Worm (Caenorhabditis elegans) whole organism, late embryonic: ENCODE measurements around the gene ntr-2.

Source experiments
- C38D4.7 ChIP-seq: fragments of 200-800 bp; sonication (Bioruptor generic); optimal IDR thresholded peaks from 2 replicates; lab custom pipeline; 2018; ENCODE audit warnings: mild to moderate bottlenecking, missing genetic modification characterization, moderate library complexity, missing compliant biosample characterization
- K09A11.1 ChIP-seq: sonication (generic microtip); optimal IDR thresholded peaks from 2 replicates; lab custom pipeline; 2017; ENCODE audit warnings: antibody characterized with exemption, mild to moderate bottlenecking, missing genetic modification characterization, missing compliant biosample characterization; ENCODE audit not compliant: insufficient read depth
- T23F11.4 ChIP-seq: fragments of 200-800 bp; sonication (Bioruptor generic); optimal IDR thresholded peaks from 2 replicates; lab custom pipeline; 2018; ENCODE audit warnings: mild to moderate bottlenecking, missing genetic modification characterization, missing compliant biosample characterization
- Y22D7AL.16 ChIP-seq: sonication (generic microtip); optimal IDR thresholded peaks from 2 replicates; lab custom pipeline; 2016; ENCODE audit warnings: missing genetic modification characterization, missing compliant biosample characterization
- ahr-1 ChIP-seq: sonication (generic microtip); optimal IDR thresholded peaks from 2 replicates; lab custom pipeline; 2016; ENCODE audit warnings: missing genetic modification characterization, missing compliant biosample characterization
- ceh-19 ChIP-seq: fragments of 200-800 bp; sonication (Bioruptor generic); optimal IDR thresholded peaks from 2 replicates; lab custom pipeline; 2018; ENCODE audit warnings: mild to moderate bottlenecking, missing genetic modification characterization, missing compliant biosample characterization
- ceh-2 ChIP-seq: sonication (generic microtip); optimal IDR thresholded peaks from 2 replicates; lab custom pipeline; 2016; ENCODE audit warnings: missing genotype, missing genetic modification characterization, missing compliant biosample characterization
- ceh-22 ChIP-seq: sonication (generic microtip); optimal IDR thresholded peaks from 2 replicates; lab custom pipeline; 2017; ENCODE audit warnings: missing biosample characterization, missing genetic modification characterization
- ceh-31 ChIP-seq: sonication (generic microtip); optimal IDR thresholded peaks from 2 replicates; lab custom pipeline; 2016; ENCODE audit warnings: missing genetic modification characterization, missing compliant biosample characterization
- ceh-6 ChIP-seq: fragments of 200-800 bp; sonication (Bioruptor generic); optimal IDR thresholded peaks from 2 replicates; lab custom pipeline; 2018; ENCODE audit warnings: mild to moderate bottlenecking, missing genetic modification characterization, missing compliant biosample characterization
- ceh-9 ChIP-seq: sonication (generic microtip); optimal IDR thresholded peaks from 2 replicates; lab custom pipeline; 2016; ENCODE audit warnings: mild to moderate bottlenecking, missing genetic modification characterization, inconsistent platforms, missing compliant biosample characterization
- che-1 ChIP-seq: sonication (generic microtip); optimal IDR thresholded peaks from 2 replicates; lab custom pipeline; 2016; ENCODE audit warnings: mild to moderate bottlenecking, missing genetic modification characterization, missing compliant biosample characterization
- dmd-4 ChIP-seq: sonication (generic microtip); optimal IDR thresholded peaks from 2 replicates; lab custom pipeline; 2016; ENCODE audit warnings: borderline replicate concordance, missing genetic modification characterization, missing compliant biosample characterization
- elt-4 ChIP-seq: sonication (generic microtip); optimal IDR thresholded peaks from 2 replicates; lab custom pipeline; 2016; ENCODE audit warnings: missing genetic modification characterization, missing compliant biosample characterization
- ets-4 ChIP-seq: sonication (generic microtip); optimal IDR thresholded peaks from 2 replicates; lab custom pipeline; 2016; ENCODE audit warnings: missing genetic modification characterization, missing compliant biosample characterization
- eyg-1 ChIP-seq: sonication (generic microtip); optimal IDR thresholded peaks from 2 replicates; lab custom pipeline; 2016; ENCODE audit warnings: missing genotype, missing genetic modification characterization, missing compliant biosample characterization
- fax-1 ChIP-seq: sonication (generic microtip); optimal IDR thresholded peaks from 2 replicates; lab custom pipeline; 2016; ENCODE audit warnings: missing genotype, missing genetic modification characterization, missing compliant biosample characterization
- gmeb-2 ChIP-seq: sonication (generic microtip); optimal IDR thresholded peaks from 2 replicates; lab custom pipeline; 2016; ENCODE audit warnings: missing genetic modification characterization, inconsistent platforms, missing compliant biosample characterization
- hlh-15 ChIP-seq: sonication (generic microtip); optimal IDR thresholded peaks from 2 replicates; lab custom pipeline; 2016; ENCODE audit warnings: missing genetic modification characterization, missing compliant biosample characterization
- hlh-6 ChIP-seq: sonication (generic microtip); optimal IDR thresholded peaks from 2 replicates; lab custom pipeline; 2016; ENCODE audit warnings: missing genotype, missing genetic modification characterization, missing compliant biosample characterization
- hlh-8 ChIP-seq: sonication (generic microtip); optimal IDR thresholded peaks from 2 replicates; lab custom pipeline; 2016; ENCODE audit warnings: missing genotype, missing genetic modification characterization, missing compliant biosample characterization
- lim-6 ChIP-seq: sonication (generic microtip); optimal IDR thresholded peaks from 2 replicates; lab custom pipeline; 2016; ENCODE audit warnings: missing genetic modification characterization, missing compliant biosample characterization
- lin-11 ChIP-seq: fragments of 200-800 bp; sonication (Bioruptor generic); optimal IDR thresholded peaks from 2 replicates; lab custom pipeline; 2018; ENCODE audit warnings: mild to moderate bottlenecking, missing genetic modification characterization, missing compliant biosample characterization
- madf-2 ChIP-seq: sonication (generic microtip); optimal IDR thresholded peaks from 2 replicates; lab custom pipeline; 2017; ENCODE audit warnings: missing genetic modification characterization, missing compliant biosample characterization
- nfya-1 ChIP-seq: sonication (generic microtip); optimal IDR thresholded peaks from 2 replicates; lab custom pipeline; 2017; ENCODE audit warnings: missing genetic modification characterization, mild to moderate bottlenecking, missing compliant biosample characterization, antibody characterized with exemption, moderate library complexity
- nhr-11 ChIP-seq: fragments of 150-350 bp; optimal IDR thresholded peaks from 2 replicates; lab custom pipeline; 2014; ENCODE audit warnings: missing biosample characterization, missing genetic modification characterization
- npax-4 ChIP-seq: sonication (generic microtip); optimal IDR thresholded peaks from 2 replicates; lab custom pipeline; 2016; ENCODE audit warnings: missing genetic modification characterization, missing compliant biosample characterization
- odd-2 ChIP-seq: sonication (generic microtip); optimal IDR thresholded peaks from 2 replicates; lab custom pipeline; 2017; ENCODE audit warnings: antibody characterized with exemption, mild to moderate bottlenecking, missing genetic modification characterization, missing compliant biosample characterization
- pat-9 ChIP-seq: fragments of 200-800 bp; sonication (Bioruptor generic); optimal IDR thresholded peaks from 2 replicates; lab custom pipeline; 2018; ENCODE audit warnings: mild to moderate bottlenecking, missing genetic modification characterization, moderate library complexity, missing compliant biosample characterization
- rnt-1 ChIP-seq: sonication (generic microtip); optimal IDR thresholded peaks from 2 replicates; lab custom pipeline; 2016; ENCODE audit warnings: missing genetic modification characterization, missing compliant biosample characterization
- syd-9 ChIP-seq: sonication (generic microtip); optimal IDR thresholded peaks from 2 replicates; lab custom pipeline; 2016; ENCODE audit warnings: mild to moderate bottlenecking, missing genetic modification characterization, moderate library complexity, missing compliant biosample characterization
- unc-55 ChIP-seq: sonication (generic microtip); optimal IDR thresholded peaks from 2 replicates; lab custom pipeline; 2017; ENCODE audit warnings: missing biosample characterization, missing genetic modification reagents, missing genetic modification characterization
- unc-86 ChIP-seq: sonication (generic microtip); optimal IDR thresholded peaks from 2 replicates; lab custom pipeline; 2016; ENCODE audit warnings: missing genetic modification characterization, missing compliant biosample characterization
- zip-5 ChIP-seq: sonication (generic microtip); optimal IDR thresholded peaks from 2 replicates; lab custom pipeline; 2016; ENCODE audit warnings: missing genetic modification characterization, missing compliant biosample characterization
- ztf-16 ChIP-seq: sonication (generic microtip); optimal IDR thresholded peaks from 2 replicates; lab custom pipeline; 2017; ENCODE audit warnings: missing genetic modification characterization, missing compliant biosample characterization

Gene ntr-2

ce11 chrX:14957176-14957575 is 28.4 kb upstream of the ntr-2 start (continued):
- no peak for TF ChIP-seq K09A11.1 (tag; lab: Kevin White, UChicago)

- TF ChIP-seq T23F11.4: no peak
- no peak for TF ChIP-seq che-1
- TF ChIP-seq ceh-9 (tag; lab: Kevin White, UChicago): no peak
- no peak for TF ChIP-seq gmeb-2 (tag; lab: Kevin White, UChicago)
- no peak for TF ChIP-seq elt-4 (tag; lab: Kevin White, UChicago)
- no peak for TF ChIP-seq ceh-2 (tag; lab: Kevin White, UChicago)
- no peak for TF ChIP-seq eyg-1 (tag; lab: Kevin White, UChicago)
- no peak for TF ChIP-seq hlh-8
- no peak for TF ChIP-seq ztf-16
- TF ChIP-seq unc-55 (GFP tag; lab: Kevin White, UChicago): no peak
- no peak for TF ChIP-seq lim-6
- TF ChIP-seq C38D4.7 (GFP tag; lab: Kevin White, UChicago): no peak
- no peak for TF ChIP-seq fax-1 (tag; lab: Kevin White, UChicago)
- TF ChIP-seq ceh-22 (tag; lab: Kevin White, UChicago): no peak
Observed at ce11 chrX:14954548-14954947, 25.8 kb upstream of the ntr-2 start, which contains the start of gene pag-3. Gene pag-3 (minus strand): TSS chrX:14954648.

DNA sequence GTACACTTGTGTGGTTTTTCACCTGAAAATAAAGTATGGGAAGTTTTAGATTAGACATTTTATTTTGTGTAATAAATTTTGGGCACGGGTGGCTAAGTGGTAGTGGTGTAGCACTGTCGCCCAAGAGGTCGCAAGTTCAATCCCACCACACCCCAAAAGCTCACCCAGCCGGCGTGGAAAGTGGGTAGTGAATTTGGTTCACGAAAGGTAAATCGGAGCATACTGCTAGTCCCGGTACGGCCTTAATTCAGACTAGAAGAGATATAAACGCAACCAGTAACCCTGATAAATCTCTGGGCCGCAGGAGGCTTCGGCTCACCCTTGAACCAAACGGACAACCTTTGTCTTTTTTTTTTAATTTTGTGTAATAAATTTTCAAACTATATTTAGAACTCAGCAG is 23.0 kb upstream of the ntr-2 start:
- TF ChIP-seq npax-4 (tag; lab: Kevin White, UChicago): no peak
- TF ChIP-seq ceh-6 (GFP tag; lab: Kevin White, UChicago): no peak
- no peak for TF ChIP-seq hlh-6 (tag; lab: Kevin White, UChicago)
- no peak for TF ChIP-seq lin-11
- no peak for TF ChIP-seq syd-9 (tag; lab: Kevin White, UChicago)
- TF ChIP-seq unc-55 (GFP tag; lab: Kevin White, UChicago): no peak
- TF ChIP-seq hlh-15 (tag; lab: Kevin White, UChicago): no peak
- TF ChIP-seq ahr-1 (tag; lab: Kevin White, UChicago): no peak
- no peak for TF ChIP-seq pat-9
- no peak for TF ChIP-seq unc-86
- no peak for TF ChIP-seq zip-5 (tag; lab: Kevin White, UChicago)
- no peak for TF ChIP-seq rnt-1
- TF ChIP-seq odd-2: no peak

- TF ChIP-seq Y22D7AL.16 (tag; lab: Kevin White, UChicago) (no peak), ets-4 (tag; lab: Kevin White, UChicago) (no peak), madf-2 (tag; lab: Kevin White, UChicago) (no peak), zip-5 (tag; lab: Kevin White, UChicago) (no peak), nfya-1 (tag; lab: Kevin White, UChicago) (no peak), ceh-9 (tag; lab: Kevin White, UChicago) (no peak), nhr-11 (no peak), ceh-31 (tag; lab: Kevin White, UChicago) (no peak), ceh-2 (tag; lab: Kevin White, UChicago) (no peak), ceh-19 (GFP tag; lab: Kevin White, UChicago) (no peak), dmd-4 (no peak)
- TF ChIP-seq, all 69 proteins: peak for 0
Observed at ce11 chrX:14947355-14947668, 18.6 kb upstream of the ntr-2 start.
